Worm (Caenorhabditis elegans) whole organism, L3 larva: ENCODE results near the gene F23H12.10.

ENCODE experiments used
- aly-2 ChIP-seq: fragments of 150-350 bp; optimal IDR thresholded peaks from 2 replicates; lab custom pipeline; 2014; ENCODE audit warnings: missing biosample characterization, missing genetic modification characterization
- ama-1 ChIP-seq: fragments of 150-350 bp; optimal IDR thresholded peaks from 2 replicates; lab custom pipeline; 2018
- daf-12 ChIP-seq: fragments of 150-350 bp; optimal IDR thresholded peaks from 2 replicates; lab custom pipeline; 2014; ENCODE audit warnings: missing biosample characterization, missing genetic modification reagents, missing genetic modification characterization
- elt-1 ChIP-seq: fragments of 150-350 bp; optimal IDR thresholded peaks from 2 replicates; lab custom pipeline; 2014; ENCODE audit warnings: missing biosample characterization, missing genetic modification characterization
- elt-2 ChIP-seq: sonication (generic microtip); optimal IDR thresholded peaks from 2 replicates; lab custom pipeline; 2016; ENCODE audit warnings: missing genetic modification reagents, mild to moderate bottlenecking, missing genetic modification characterization, missing compliant biosample characterization
- hmg-11 ChIP-seq: sonication (generic microtip); optimal IDR thresholded peaks from 2 replicates; lab custom pipeline; 2016; ENCODE audit warnings: missing genetic modification characterization, missing compliant biosample characterization
- lin-15B ChIP-seq: fragments of 150-350 bp; optimal IDR thresholded peaks from 2 replicates; lab custom pipeline; 2014; ENCODE audit warnings: missing biosample characterization, missing genetic modification characterization
- lin-39 ChIP-seq: fragments of 150-350 bp; optimal IDR thresholded peaks from 2 replicates; lab custom pipeline; 2018; ENCODE audit warnings: missing biosample characterization, missing genetic modification reagents, missing genetic modification characterization
- mdl-1 ChIP-seq: fragments of 150-350 bp; optimal IDR thresholded peaks from 2 replicates; lab custom pipeline; 2014; ENCODE audit warnings: missing biosample characterization, missing genetic modification characterization
- nhr-12 ChIP-seq: fragments of 150-350 bp; optimal IDR thresholded peaks from 2 replicates; lab custom pipeline; 2014; ENCODE audit warnings: missing biosample characterization, missing genetic modification characterization
- nhr-76 ChIP-seq: fragments of 150-350 bp; sonication (generic microtip); optimal IDR thresholded peaks from 5 replicates; lab custom pipeline; 2014; ENCODE audit warnings: missing biosample characterization, missing genetic modification characterization
- nhr-77 ChIP-seq: fragments of 150-350 bp; optimal IDR thresholded peaks from 2 replicates; lab custom pipeline; 2014; ENCODE audit warnings: missing biosample characterization, missing genetic modification characterization
- pqm-1 ChIP-seq: fragments of 150-350 bp; optimal IDR thresholded peaks from 2 replicates; lab custom pipeline; 2017; ENCODE audit warnings: missing biosample characterization, missing genetic modification characterization, inconsistent platforms
- snpc-4 ChIP-seq: fragments of 150-350 bp; optimal IDR thresholded peaks from 2 replicates; lab custom pipeline; 2014; ENCODE audit warnings: missing biosample characterization, missing genetic modification characterization

ce11 chrV:12369437-12369836, 4.6 kb downstream of the F23H12.10 start, which contains the start of gene gcy-13:
- TF ChIP-seq daf-12 (tag; lab: Kevin White, UChicago): no peak
- TF ChIP-seq snpc-4 (tag; lab: Kevin White, UChicago): no peak
- no peak for TF ChIP-seq hmg-11 (tag; lab: Kevin White, UChicago)
- TF ChIP-seq elt-2 (tag; lab: Kevin White, UChicago): no peak
- no peak for TF ChIP-seq nhr-12 (tag; lab: Kevin White, UChicago)
- no peak for TF ChIP-seq pqm-1 (tag; lab: Kevin White, UChicago)
- no peak for TF ChIP-seq elt-1 (tag; lab: Kevin White, UChicago)
- TF ChIP-seq lin-39 (tag; lab: Kevin White, UChicago): no peak
- no peak for TF ChIP-seq nhr-76 (tag; lab: Kevin White, UChicago)
- TF ChIP-seq ama-1: no peak
- no peak for TF ChIP-seq nhr-77 (tag; lab: Kevin White, UChicago)
- no peak for TF ChIP-seq aly-2 (tag; lab: Kevin White, UChicago)
- TF ChIP-seq lin-15B (tag; lab: Kevin White, UChicago): no peak
- no peak for TF ChIP-seq mdl-1 (tag; lab: Kevin White, UChicago)
